Fruit fly (Drosophila melanogaster) whole organism, prepupa: Measurements from ENCODE around the gene PGRP-LA.

Experiments
- Blimp-1 ChIP-seq: fragments of 200-800 bp; sonication (Bioruptor generic); optimal IDR thresholded peaks from 3 replicates; lab custom pipeline; 2017; ENCODE audit warnings: missing biosample characterization, missing genetic modification characterization, mild to moderate bottlenecking, moderate library complexity, missing genetic modification reagents
- CG10631 ChIP-seq: fragments of 200-800 bp; sonication (Bioruptor generic); optimal IDR thresholded peaks from 2 replicates; lab custom pipeline; 2016; ENCODE audit warnings: missing biosample characterization, missing genetic modification characterization
- CG10669 ChIP-seq: fragments of 200-800 bp; sonication (Bioruptor generic); optimal IDR thresholded peaks from 3 replicates; lab custom pipeline; 2018; ENCODE audit warnings: missing biosample characterization, mild to moderate bottlenecking, missing genetic modification characterization, moderate library complexity
- CG11294 ChIP-seq: fragments of 200-800 bp; sonication (Bioruptor generic); IDR thresholded peaks from 2 replicates; pipeline ENCODE4 v1.3.6; 2022; ENCODE audit warnings: missing biosample characterization, missing genetic modification characterization
- CG11762 ChIP-seq: fragments of 200-800 bp; sonication (Bioruptor generic); optimal IDR thresholded peaks from 3 replicates; lab custom pipeline; 2016; ENCODE audit warnings: missing biosample characterization, missing genetic modification characterization; ENCODE audit not compliant: insufficient read depth
- CG11902 ChIP-seq: fragments of 200-800 bp; sonication (Bioruptor generic); optimal IDR thresholded peaks from 3 replicates; lab custom pipeline; 2016; ENCODE audit warnings: missing biosample characterization, missing genetic modification characterization
- CG1621 ChIP-seq: fragments of 200-800 bp; sonication (Bioruptor generic); optimal IDR thresholded peaks from 3 replicates; lab custom pipeline; 2018; ENCODE audit warnings: missing biosample characterization, mild to moderate bottlenecking, missing genetic modification characterization
- CG3032 ChIP-seq: fragments of 200-800 bp; optimal IDR thresholded peaks from 2 replicates; lab custom pipeline; 2019; ENCODE audit warnings: missing biosample characterization, mild to moderate bottlenecking, missing genetic modification characterization, moderate library complexity
- CG31627 ChIP-seq: fragments of 200-800 bp; sonication (Bioruptor generic); optimal IDR thresholded peaks from 3 replicates; lab custom pipeline; 2016; ENCODE audit warnings: missing biosample characterization, missing genetic modification characterization
- CG32006 ChIP-seq: fragments of 200-800 bp; sonication (Bioruptor generic); optimal IDR thresholded peaks from 3 replicates; lab custom pipeline; 2017; ENCODE audit warnings: missing biosample characterization, mild to moderate bottlenecking, missing genetic modification characterization
- CG3919 ChIP-seq: fragments of 200-800 bp; sonication (Bioruptor generic); optimal IDR thresholded peaks from 3 replicates; lab custom pipeline; 2016; ENCODE audit warnings: missing biosample characterization, missing genetic modification characterization
- CG4318 ChIP-seq: fragments of 200-800 bp; sonication (Bioruptor generic); optimal IDR thresholded peaks from 3 replicates; lab custom pipeline; 2017; ENCODE audit warnings: missing biosample characterization, mild to moderate bottlenecking, missing genetic modification characterization
- CG6163 ChIP-seq: fragments of 200-800 bp; sonication (Bioruptor generic); IDR thresholded peaks from 3 replicates; pipeline ENCODE4 v1.3.6; 2022; ENCODE audit warnings: missing biosample characterization, missing genetic modification characterization
- CG6276 ChIP-seq: fragments of 200-800 bp; sonication (Bioruptor generic); optimal IDR thresholded peaks from 2 replicates; lab custom pipeline; 2017; ENCODE audit warnings: missing biosample characterization, mild to moderate bottlenecking, missing genetic modification characterization
- CG6792 ChIP-seq: fragments of 200-800 bp; sonication (Bioruptor generic); optimal IDR thresholded peaks from 3 replicates; lab custom pipeline; 2016; ENCODE audit warnings: missing biosample characterization, missing genetic modification characterization
- CG6808 ChIP-seq: fragments of 200-800 bp; sonication (Bioruptor generic); optimal IDR thresholded peaks from 3 replicates; lab custom pipeline; 2017; ENCODE audit warnings: missing biosample characterization, missing genetic modification characterization, mild to moderate bottlenecking, moderate library complexity, missing genetic modification reagents
- CG6854 ChIP-seq: fragments of 200-800 bp; sonication (Bioruptor generic); optimal IDR thresholded peaks from 2 replicates; lab custom pipeline; 2017; ENCODE audit warnings: missing biosample characterization, mild to moderate bottlenecking, missing genetic modification characterization
- CG7368 ChIP-seq: fragments of 200-800 bp; sonication (Bioruptor generic); optimal IDR thresholded peaks from 3 replicates; lab custom pipeline; 2016; ENCODE audit warnings: missing biosample characterization, missing genetic modification characterization
- CG8119 ChIP-seq: fragments of 200-800 bp; sonication (Bioruptor generic); IDR thresholded peaks from 3 replicates; pipeline ENCODE4 v1.3.6; 2022; ENCODE audit warnings: missing biosample characterization, missing genetic modification characterization
- Eip75B ChIP-seq: fragments of 200-800 bp; sonication (Bioruptor generic); optimal IDR thresholded peaks from 3 replicates; lab custom pipeline; 2016; ENCODE audit warnings: missing biosample characterization, missing genetic modification characterization
- Eip78C ChIP-seq: fragments of 200-800 bp; sonication (Bioruptor generic); peaks from one replicate; lab custom pipeline; 2016; ENCODE audit warnings: missing biosample characterization, missing genetic modification characterization
- Eip93F ChIP-seq: fragments of 200-800 bp; sonication (Bioruptor generic); optimal IDR thresholded peaks from 2 replicates; lab custom pipeline; 2016; ENCODE audit warnings: missing biosample characterization, mild to moderate bottlenecking, missing genetic modification characterization
- Ets21C ChIP-seq: fragments of 200-800 bp; sonication (Bioruptor generic); optimal IDR thresholded peaks from 3 replicates; lab custom pipeline; 2016; ENCODE audit warnings: missing biosample characterization, missing genetic modification characterization
- Ets96B ChIP-seq: fragments of 200-800 bp; optimal IDR thresholded peaks from 2 replicates; lab custom pipeline; 2019; ENCODE audit warnings: missing biosample characterization, mild to moderate bottlenecking, missing genetic modification characterization, moderate library complexity
- Hr38 ChIP-seq: sonication (Bioruptor generic); optimal IDR thresholded peaks from 2 replicates; lab custom pipeline; 2016; ENCODE audit warnings: missing biosample characterization, missing genetic modification characterization
- Hr39 ChIP-seq: fragments of 200-800 bp; sonication (Bioruptor generic); optimal IDR thresholded peaks from 2 replicates; lab custom pipeline; 2016; ENCODE audit warnings: missing biosample characterization, missing genetic modification characterization
- Hr4 ChIP-seq: fragments of 200-800 bp; sonication (Bioruptor generic); optimal IDR thresholded peaks from 3 replicates; lab custom pipeline; 2016; ENCODE audit warnings: missing biosample characterization, missing genetic modification characterization
- Smox ChIP-seq: fragments of 200-800 bp; sonication (Bioruptor generic); optimal IDR thresholded peaks from 3 replicates; lab custom pipeline; 2016; ENCODE audit warnings: missing biosample characterization, missing genetic modification characterization
- Sox102F ChIP-seq: fragments of 200-800 bp; sonication (Bioruptor generic); optimal IDR thresholded peaks from 2 replicates; lab custom pipeline; 2016; ENCODE audit warnings: missing biosample characterization, mild to moderate bottlenecking, missing genetic modification characterization
- Sox14 ChIP-seq: fragments of 200-800 bp; sonication (Bioruptor generic); optimal IDR thresholded peaks from 3 replicates; lab custom pipeline; 2016; ENCODE audit warnings: missing biosample characterization, missing genetic modification characterization
- Sox15 ChIP-seq: fragments of 200-800 bp; sonication (Bioruptor generic); optimal IDR thresholded peaks from 3 replicates; lab custom pipeline; 2016; ENCODE audit warnings: missing biosample characterization, missing genetic modification characterization
- achi ChIP-seq: fragments of 200-800 bp; sonication (Bioruptor generic); optimal IDR thresholded peaks from 3 replicates; lab custom pipeline; 2016; ENCODE audit warnings: missing biosample characterization, missing genetic modification characterization
- cyc ChIP-seq: fragments of 200-800 bp; sonication (Bioruptor generic); optimal IDR thresholded peaks from 3 replicates; lab custom pipeline; 2016; ENCODE audit warnings: missing biosample characterization, missing genetic modification characterization
- dac ChIP-seq: fragments of 200-800 bp; sonication (Bioruptor generic); optimal IDR thresholded peaks from 2 replicates; lab custom pipeline; 2017; ENCODE audit warnings: missing biosample characterization, mild to moderate bottlenecking, missing genetic modification characterization
- eg ChIP-seq: fragments of 200-800 bp; sonication (Bioruptor generic); IDR thresholded peaks from 3 replicates; pipeline ENCODE4 v1.3.6; 2022; ENCODE audit warnings: missing biosample characterization, missing genetic modification characterization
- esn ChIP-seq: fragments of 200-800 bp; sonication (Bioruptor generic); optimal IDR thresholded peaks from 2 replicates; lab custom pipeline; 2016; ENCODE audit warnings: missing biosample characterization, mild to moderate bottlenecking, missing genetic modification characterization, moderate library complexity
- fd59A ChIP-seq: fragments of 200-800 bp; sonication (Bioruptor generic); optimal IDR thresholded peaks from 2 replicates; lab custom pipeline; 2017; ENCODE audit warnings: missing biosample characterization, mild to moderate bottlenecking, missing genetic modification characterization, missing genetic modification reagents
- fd85E ChIP-seq: fragments of 200-800 bp; sonication (Bioruptor generic); optimal IDR thresholded peaks from 3 replicates; lab custom pipeline; 2016; ENCODE audit warnings: missing biosample characterization, missing genetic modification characterization
- fkh ChIP-seq: fragments of 200-800 bp; sonication (Bioruptor generic); optimal IDR thresholded peaks from 3 replicates; lab custom pipeline; 2017; ENCODE audit warnings: missing biosample characterization, mild to moderate bottlenecking, missing genetic modification characterization, moderate library complexity
- lz ChIP-seq: fragments of 200-800 bp; sonication (Bioruptor generic); optimal IDR thresholded peaks from 3 replicates; lab custom pipeline; 2016; ENCODE audit warnings: missing biosample characterization, missing genetic modification characterization
- net ChIP-seq: fragments of 200-800 bp; sonication (Bioruptor generic); optimal IDR thresholded peaks from 3 replicates; lab custom pipeline; 2016; ENCODE audit warnings: missing biosample characterization, missing genetic modification characterization
- pdm3 ChIP-seq: fragments of 200-800 bp; sonication (Bioruptor generic); optimal IDR thresholded peaks from 3 replicates; lab custom pipeline; 2016; ENCODE audit warnings: missing biosample characterization, missing genetic modification characterization
- salr ChIP-seq, 2 experiments: fragments of 200-800 bp; sonication (Bioruptor generic); optimal IDR thresholded peaks; 3 replicates each; lab custom pipeline; 2016 to 2018; ENCODE audit warnings: missing biosample characterization in 2 of 2, missing genetic modification characterization in 2 of 2, mild to moderate bottlenecking in 1 of 2
- spab ChIP-seq: fragments of 200-800 bp; sonication (Bioruptor generic); optimal IDR thresholded peaks from 2 replicates; lab custom pipeline; 2017; ENCODE audit warnings: missing biosample characterization, mild to moderate bottlenecking, missing genetic modification characterization, missing genetic modification reagents
- ss ChIP-seq, 2 experiments: fragments of 200-800 bp; sonication (Bioruptor generic); optimal IDR thresholded peaks; 2 replicates in 1 of 2; 3 replicates in 1 of 2; lab custom pipeline; 2017 to 2018; ENCODE audit warnings: mild to moderate bottlenecking in 2 of 2, missing biosample characterization in 2 of 2, missing genetic modification characterization in 2 of 2, moderate library complexity in 1 of 2
- topi ChIP-seq: fragments of 200-800 bp; sonication (Bioruptor generic); optimal IDR thresholded peaks from 3 replicates; lab custom pipeline; 2016; ENCODE audit warnings: missing biosample characterization, missing genetic modification characterization
- vri ChIP-seq: fragments of 200-800 bp; sonication (Bioruptor generic); optimal IDR thresholded peaks from 3 replicates; lab custom pipeline; 2016; ENCODE audit warnings: missing biosample characterization, mild to moderate bottlenecking, missing genetic modification characterization

Gene PGRP-LA

dm6 chr3L:9376573-9376972, 42.4 kb downstream of the PGRP-LA start:
- no peak for TF ChIP-seq CG4318 (GFP tag; lab: Kevin White, UChicago)
- TF ChIP-seq Hr38 (GFP tag; lab: Kevin White, UChicago): no peak
- no peak for TF ChIP-seq ss (GFP tag; optimal IDR thresholded peaks at IDR 0.05; lab: Kevin White, UChicago)
- TF ChIP-seq eg: no peak
- TF ChIP-seq salr (GFP tag; optimal IDR thresholded peaks at IDR 0.05; lab: Kevin White, UChicago): no peak
- no peak for TF ChIP-seq topi
- no peak for TF ChIP-seq CG1621
- TF ChIP-seq Sox15 (GFP tag; lab: Kevin White, UChicago): no peak
- no peak for TF ChIP-seq CG11902 (GFP tag; lab: Kevin White, UChicago)
- no peak for TF ChIP-seq CG6276 (GFP tag; lab: Kevin White, UChicago)
- TF ChIP-seq CG11762 (GFP tag; lab: Kevin White, UChicago): no peak
- no peak for TF ChIP-seq Sox102F (GFP tag; lab: Kevin White, UChicago)

dm6 chr3L:9377198-9378035, 43.3 kb downstream of the PGRP-LA start, which contains the start of gene Hsp26:
Gene Hsp26 (minus strand): TSS chr3L:9377427.
- TF ChIP-seq Sox102F (GFP tag; lab: Kevin White, UChicago): peak; percentile 94
- TF ChIP-seq CG11902 (GFP tag; lab: Kevin White, UChicago): peak; percentile 68
- peak; percentile 70 for TF ChIP-seq Eip93F (GFP tag; lab: Kevin White, UChicago)
- peak; percentile 89 for TF ChIP-seq Hr39 (GFP tag; lab: Kevin White, UChicago)
- peak; percentile 98 for TF ChIP-seq Eip78C
- TF ChIP-seq Smox (GFP tag; lab: Kevin White, UChicago): peak; percentile 94
- peak; percentile 90 for TF ChIP-seq CG31627
- peak; percentile 94 for TF ChIP-seq CG3919 (GFP tag; lab: Kevin White, UChicago)
- TF ChIP-seq CG32006 (GFP tag; lab: Kevin White, UChicago): peak; percentile 93
- TF ChIP-seq CG10669 (GFP tag; lab: Kevin White, UChicago): peak; percentile 80
- peak; percentile 87 for TF ChIP-seq Ets21C
- TF ChIP-seq CG3032 (tag; lab: Kevin White, UChicago): peak; percentile 75
- peak; percentile 97 for TF ChIP-seq Eip75B (GFP tag; lab: Kevin White, UChicago)
- TF ChIP-seq pdm3: peak; percentile 95
- TF ChIP-seq Hr4 (GFP tag; lab: Kevin White, UChicago): peak; percentile 96
- TF ChIP-seq dac: peak; percentile 55
- peak; percentile 95 for TF ChIP-seq eg
- peak; percentile 95 for TF ChIP-seq Sox14
- peak; percentile 31 for TF ChIP-seq fkh (GFP tag; lab: Kevin White, UChicago)
- TF ChIP-seq topi: peak; percentile 94
- peak; percentile 95 for TF ChIP-seq CG10631 (GFP tag; lab: Kevin White, UChicago)
- TF ChIP-seq CG7368 (GFP tag; lab: Kevin White, UChicago): peak; percentile 84
- TF ChIP-seq spab: peak; percentile 79
- TF ChIP-seq Hr38 (GFP tag; lab: Kevin White, UChicago): no peak
- peak; percentile 96 for TF ChIP-seq CG6792 (GFP tag; lab: Kevin White, UChicago)
- peak; percentile 93 for TF ChIP-seq achi
- peak; percentile 80 for TF ChIP-seq CG6854 (GFP tag; lab: Kevin White, UChicago)
- peak; percentile 96 for TF ChIP-seq CG6163 (GFP tag; lab: Robert Waterston, UW)
- peak; percentile 51 for TF ChIP-seq Blimp-1 (GFP tag; lab: Kevin White, UChicago)
- TF ChIP-seq CG6808 (GFP tag; lab: Kevin White, UChicago): peak; percentile 89
- TF ChIP-seq CG11294 (GFP tag; lab: Robert Waterston, UW): peak; percentile 87
- peak; percentile 72 for TF ChIP-seq CG1621
- peak; percentile 96 for TF ChIP-seq net (GFP tag; lab: Kevin White, UChicago)
- TF ChIP-seq esn (GFP tag; lab: Kevin White, UChicago): peak; percentile 97
- TF ChIP-seq fd59A: peak; percentile 71
- peak; percentile 94 for TF ChIP-seq CG8119 (GFP tag; lab: Robert Waterston, UW)
- peak; percentile 79 for TF ChIP-seq CG4318 (GFP tag; lab: Kevin White, UChicago)
- peak; percentile 88 for TF ChIP-seq fd85E (GFP tag; lab: Kevin White, UChicago)
- peak; percentile 91 for TF ChIP-seq Ets96B (tag; lab: Kevin White, UChicago)
- TF ChIP-seq lz (GFP tag; lab: Kevin White, UChicago): peak; percentile 94
- peak; percentile 89 for TF ChIP-seq cyc
- TF ChIP-seq vri (GFP tag; lab: Kevin White, UChicago): peak; percentile 94
- TF ChIP-seq salr (GFP tag; optimal IDR thresholded peaks at IDR 0.05; lab: Kevin White, UChicago): peak; percentile 74 to 90
